Fruit fly (Drosophila melanogaster) whole organism, embryonic: ENCODE measurements around the gene CG14960.

ENCODE experiments used
- Aef1 ChIP-seq: fragments of 200-800 bp; sonication (Bioruptor generic); IDR thresholded peaks from 3 replicates; pipeline ENCODE4 v1.3.6; 2022; ENCODE audit warnings: missing biosample characterization, missing genetic modification characterization
- Bgb ChIP-seq: fragments of 200-800 bp; sonication (Bioruptor generic); IDR thresholded peaks from 2 replicates; pipeline ENCODE4 v1.3.6; 2022; ENCODE audit warnings: missing biosample characterization, missing genetic modification characterization; ENCODE audit not compliant: partially characterized antibody
- CG10543 ChIP-seq: fragments of 200-800 bp; sonication (Bioruptor generic); optimal IDR thresholded peaks from 3 replicates; lab custom pipeline; 2017; ENCODE audit warnings: missing biosample characterization, mild to moderate bottlenecking, missing genetic modification characterization, moderate library complexity
- CG10959 ChIP-seq: fragments of 200-800 bp; sonication (Bioruptor generic); IDR thresholded peaks from 2 replicates; pipeline ENCODE4 v1.3.6; 2022; ENCODE audit warnings: missing biosample characterization, missing genetic modification characterization
- CG11398 ChIP-seq: fragments of 200-800 bp; sonication (Bioruptor generic); optimal IDR thresholded peaks from 2 replicates; lab custom pipeline; 2016; ENCODE audit warnings: missing biosample characterization, missing genetic modification characterization
- CG11504 ChIP-seq: fragments of 200-800 bp; sonication (Bioruptor generic); optimal IDR thresholded peaks from 3 replicates; lab custom pipeline; 2019; ENCODE audit warnings: missing biosample characterization, mild to moderate bottlenecking, missing genetic modification characterization, moderate library complexity
- CG11560 ChIP-seq: fragments of 200-800 bp; sonication (Bioruptor generic); IDR thresholded peaks from 3 replicates; pipeline ENCODE4 v1.3.6; 2022; ENCODE audit warnings: missing biosample characterization, missing genetic modification characterization
- CG11695 ChIP-seq: fragments of 200-800 bp; sonication (Bioruptor generic); IDR thresholded peaks from 3 replicates; pipeline ENCODE4 v1.3.6; 2022; ENCODE audit warnings: missing biosample characterization, missing genetic modification characterization
- CG1529 ChIP-seq: fragments of 200-800 bp; sonication (Bioruptor generic); optimal IDR thresholded peaks from 3 replicates; lab custom pipeline; 2018; ENCODE audit warnings: missing biosample characterization, missing genetic modification characterization
- CG17612 ChIP-seq: fragments of 200-800 bp; sonication (Bioruptor generic); IDR thresholded peaks from 2 replicates; pipeline ENCODE4 v1.3.6; 2022; ENCODE audit warnings: missing biosample characterization, missing genetic modification characterization
- CG2875 ChIP-seq: fragments of 200-800 bp; sonication (Bioruptor generic); optimal IDR thresholded peaks from 2 replicates; lab custom pipeline; 2017; ENCODE audit warnings: missing biosample characterization, mild to moderate bottlenecking, missing genetic modification characterization, missing genetic modification reagents
- CG30403 ChIP-seq: fragments of 200-800 bp; sonication (Bioruptor generic); optimal IDR thresholded peaks from 3 replicates; lab custom pipeline; 2016; ENCODE audit warnings: missing biosample characterization, missing genetic modification characterization
- CG31365 ChIP-seq: fragments of 200-800 bp; sonication (Bioruptor generic); optimal IDR thresholded peaks from 2 replicates; lab custom pipeline; 2018; ENCODE audit warnings: missing biosample characterization, mild to moderate bottlenecking, missing genetic modification characterization
- CG3838 ChIP-seq: fragments of 200-800 bp; sonication (Bioruptor generic); optimal IDR thresholded peaks from 3 replicates; lab custom pipeline; 2016; ENCODE audit warnings: missing biosample characterization, missing genetic modification characterization
- CG43689 ChIP-seq: fragments of 200-800 bp; sonication (Bioruptor generic); IDR thresholded peaks from 2 replicates; pipeline ENCODE4 v1.3.6; 2022; ENCODE audit warnings: missing biosample characterization, missing genetic modification characterization
- CG4424 ChIP-seq: fragments of 200-800 bp; sonication (Bioruptor generic); optimal IDR thresholded peaks from 3 replicates; lab custom pipeline; 2016; ENCODE audit warnings: missing biosample characterization, missing genetic modification characterization
- CG6813 ChIP-seq: fragments of 200-800 bp; sonication (Bioruptor generic); optimal IDR thresholded peaks from 2 replicates; lab custom pipeline; 2017; ENCODE audit warnings: missing biosample characterization, missing genetic modification characterization, mild to moderate bottlenecking, moderate library complexity, missing genetic modification reagents
- CG7745 ChIP-seq: fragments of 200-800 bp; sonication (Bioruptor generic); optimal IDR thresholded peaks from 2 replicates; lab custom pipeline; 2018; ENCODE audit warnings: missing biosample characterization, mild to moderate bottlenecking, missing genetic modification characterization, moderate library complexity
- CG8388 ChIP-seq: fragments of 200-800 bp; sonication (Bioruptor generic); optimal IDR thresholded peaks from 2 replicates; lab custom pipeline; 2019; ENCODE audit warnings: missing biosample characterization, mild to moderate bottlenecking, missing genetic modification characterization, moderate library complexity
- CG9609 ChIP-seq: fragments of 200-800 bp; sonication (Bioruptor generic); optimal IDR thresholded peaks from 3 replicates; lab custom pipeline; 2016; ENCODE audit warnings: missing biosample characterization, missing genetic modification characterization
- CG9797 ChIP-seq: fragments of 200-800 bp; sonication (Bioruptor generic); optimal IDR thresholded peaks from 3 replicates; lab custom pipeline; 2018; ENCODE audit warnings: missing biosample characterization, mild to moderate bottlenecking, missing genetic modification characterization
- CG9876 ChIP-seq: fragments of 200-800 bp; sonication (Bioruptor generic); optimal IDR thresholded peaks from 2 replicates; lab custom pipeline; 2016; ENCODE audit warnings: missing biosample characterization, missing genetic modification characterization
- D19A ChIP-seq: fragments of 200-800 bp; optimal IDR thresholded peaks from 3 replicates; lab custom pipeline; 2019; ENCODE audit warnings: missing biosample characterization, mild to moderate bottlenecking, missing genetic modification characterization, moderate library complexity
- Dref ChIP-seq: fragments of 200-800 bp; sonication (Bioruptor generic); IDR thresholded peaks from 2 replicates; pipeline ENCODE4 v1.3.6; 2022; ENCODE audit warnings: missing biosample characterization, missing genetic modification characterization
- Ets97D ChIP-seq: fragments of 200-800 bp; sonication (Bioruptor generic); optimal IDR thresholded peaks from 3 replicates; lab custom pipeline; 2016; ENCODE audit warnings: missing biosample characterization, missing genetic modification characterization
- H15 ChIP-seq: fragments of 200-800 bp; sonication (Bioruptor generic); IDR thresholded peaks from 3 replicates; pipeline ENCODE4 v1.3.6; 2022; ENCODE audit warnings: missing biosample characterization, missing genetic modification characterization
- Mes4 ChIP-seq: fragments of 200-800 bp; sonication (Bioruptor generic); optimal IDR thresholded peaks from 2 replicates; lab custom pipeline; 2016; ENCODE audit warnings: missing biosample characterization, missing genetic modification characterization
- Nf-YC ChIP-seq: fragments of 200-800 bp; optimal IDR thresholded peaks from 3 replicates; lab custom pipeline; 2019; ENCODE audit warnings: missing biosample characterization, mild to moderate bottlenecking, missing genetic modification characterization, moderate library complexity
- Oli ChIP-seq: fragments of 200-800 bp; sonication (Bioruptor generic); optimal IDR thresholded peaks from 2 replicates; lab custom pipeline; 2018; ENCODE audit warnings: missing biosample characterization, mild to moderate bottlenecking, missing genetic modification characterization, moderate library complexity
- YL-1 ChIP-seq: fragments of 200-800 bp; sonication (Bioruptor generic); optimal IDR thresholded peaks from 3 replicates; lab custom pipeline; 2017; ENCODE audit warnings: missing biosample characterization, mild to moderate bottlenecking, missing genetic modification characterization
- bowl ChIP-seq: fragments of 200-800 bp; sonication (Bioruptor generic); IDR thresholded peaks from 2 replicates; pipeline ENCODE4 v1.3.6; 2022; ENCODE audit warnings: missing biosample characterization, missing genetic modification characterization
- corto ChIP-seq: fragments of 200-800 bp; sonication (Bioruptor generic); optimal IDR thresholded peaks from 2 replicates; lab custom pipeline; 2016; ENCODE audit warnings: missing biosample characterization, mild to moderate bottlenecking, missing genetic modification characterization, moderate library complexity
- crc ChIP-seq: fragments of 200-800 bp; sonication (Bioruptor generic); optimal IDR thresholded peaks from 2 replicates; lab custom pipeline; 2016; ENCODE audit warnings: missing biosample characterization, missing genetic modification characterization
- cwo ChIP-seq: fragments of 200-800 bp; sonication (Bioruptor generic); optimal IDR thresholded peaks from 3 replicates; lab custom pipeline; 2017; ENCODE audit warnings: missing biosample characterization, missing genetic modification characterization, mild to moderate bottlenecking, moderate library complexity, missing genetic modification reagents
- dan ChIP-seq: fragments of 200-800 bp; sonication (Bioruptor generic); IDR thresholded peaks from 2 replicates; pipeline ENCODE4 v1.3.6; 2022; ENCODE audit warnings: missing biosample characterization, missing genetic modification characterization
- exex ChIP-seq: fragments of 200-800 bp; sonication (Bioruptor generic); optimal IDR thresholded peaks from 4 replicates; lab custom pipeline; 2018; ENCODE audit warnings: missing biosample characterization, mild to moderate bottlenecking, missing genetic modification characterization, moderate library complexity
- fu2 ChIP-seq: fragments of 200-800 bp; sonication (Bioruptor generic); optimal IDR thresholded peaks from 2 replicates; lab custom pipeline; 2016; ENCODE audit warnings: missing biosample characterization, missing genetic modification characterization
- gce ChIP-seq: fragments of 200-800 bp; sonication (Bioruptor generic); IDR thresholded peaks from 3 replicates; pipeline ENCODE4 v1.3.6; 2022; ENCODE audit warnings: missing biosample characterization, missing genetic modification characterization
- gfzf ChIP-seq: fragments of 200-800 bp; sonication (Bioruptor generic); optimal IDR thresholded peaks from 2 replicates; lab custom pipeline; 2016; ENCODE audit warnings: missing biosample characterization, mild to moderate bottlenecking, missing genetic modification characterization, moderate library complexity
- ken ChIP-seq: fragments of 200-800 bp; sonication (Bioruptor generic); IDR thresholded peaks from 3 replicates; pipeline ENCODE4 v1.3.6; 2022; ENCODE audit warnings: missing biosample characterization, missing genetic modification characterization
- knrl ChIP-seq: fragments of 200-800 bp; sonication (Bioruptor generic); IDR thresholded peaks from 3 replicates; pipeline ENCODE4 v1.3.6; 2022; ENCODE audit warnings: missing biosample characterization, missing genetic modification characterization; ENCODE audit not compliant: partially characterized antibody
- rib ChIP-seq: fragments of 200-800 bp; sonication (Bioruptor generic); IDR thresholded peaks from 2 replicates; pipeline ENCODE4 v1.3.6; 2022; ENCODE audit warnings: missing biosample characterization, missing genetic modification characterization
- sima ChIP-seq: fragments of 200-800 bp; sonication (Bioruptor generic); optimal IDR thresholded peaks from 2 replicates; lab custom pipeline; 2016; ENCODE audit warnings: missing biosample characterization, missing genetic modification characterization
- slbo ChIP-seq: fragments of 200-800 bp; sonication (Bioruptor generic); IDR thresholded peaks from 2 replicates; pipeline ENCODE4 v1.3.6; 2022; ENCODE audit warnings: missing biosample characterization, missing genetic modification characterization
- tio ChIP-seq: fragments of 200-800 bp; sonication (Bioruptor generic); optimal IDR thresholded peaks from 2 replicates; lab custom pipeline; 2017; ENCODE audit warnings: missing biosample characterization, missing genetic modification characterization, inconsistent platforms
- unc-4 ChIP-seq: fragments of 200-800 bp; sonication (Bioruptor generic); IDR thresholded peaks from 2 replicates; pipeline ENCODE4 v1.3.6; 2022; ENCODE audit warnings: missing biosample characterization, missing genetic modification characterization; ENCODE audit not compliant: partially characterized antibody

Gene CG14960

DNA sequence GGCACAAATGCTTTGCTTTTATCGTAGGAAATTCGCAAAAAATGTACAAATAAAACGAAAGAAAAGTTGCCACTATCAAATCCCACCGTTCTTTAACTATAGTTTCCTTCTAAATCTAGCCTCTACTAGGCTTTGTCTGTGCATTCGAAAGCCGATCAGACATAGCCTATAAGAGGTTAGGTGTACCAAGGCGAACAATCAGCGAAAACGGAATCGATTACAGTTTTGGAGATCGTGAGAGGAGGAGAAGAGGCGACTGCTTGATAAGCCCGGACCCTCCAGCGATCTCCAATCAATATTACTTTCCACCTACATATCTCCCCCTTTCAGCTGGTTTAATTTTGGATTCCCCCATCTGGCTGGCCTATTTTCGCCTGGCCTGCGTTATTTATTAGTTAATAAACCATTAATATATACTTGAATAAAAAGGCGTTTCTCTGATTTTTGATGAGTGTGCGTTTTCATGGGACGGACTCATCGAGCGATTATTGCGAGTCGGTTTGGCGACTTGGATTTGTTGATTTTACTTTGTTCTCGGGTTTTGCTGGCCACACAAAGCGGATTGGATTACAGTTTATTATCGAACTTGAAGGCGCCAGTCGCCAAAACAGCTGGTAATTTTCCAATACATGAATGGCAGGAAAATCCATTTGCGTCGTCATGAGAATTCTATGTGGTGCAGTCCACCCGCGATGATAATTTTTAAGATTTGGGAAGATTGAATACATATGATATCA, 19.7 kb upstream of the CG14960 start:
- TF ChIP-seq CG10959, result no peak
- peak; percentile 37 for TF ChIP-seq corto
- TF ChIP-seq CG2875 (GFP tag; lab: Kevin White, UChicago), result no peak
- peak; percentile 7 for TF ChIP-seq exex (tag; lab: Kevin White, UChicago)
- TF ChIP-seq CG9797 (GFP tag; lab: Kevin White, UChicago), result no peak
- TF ChIP-seq, all 482 proteins: peak for 2

DNA sequence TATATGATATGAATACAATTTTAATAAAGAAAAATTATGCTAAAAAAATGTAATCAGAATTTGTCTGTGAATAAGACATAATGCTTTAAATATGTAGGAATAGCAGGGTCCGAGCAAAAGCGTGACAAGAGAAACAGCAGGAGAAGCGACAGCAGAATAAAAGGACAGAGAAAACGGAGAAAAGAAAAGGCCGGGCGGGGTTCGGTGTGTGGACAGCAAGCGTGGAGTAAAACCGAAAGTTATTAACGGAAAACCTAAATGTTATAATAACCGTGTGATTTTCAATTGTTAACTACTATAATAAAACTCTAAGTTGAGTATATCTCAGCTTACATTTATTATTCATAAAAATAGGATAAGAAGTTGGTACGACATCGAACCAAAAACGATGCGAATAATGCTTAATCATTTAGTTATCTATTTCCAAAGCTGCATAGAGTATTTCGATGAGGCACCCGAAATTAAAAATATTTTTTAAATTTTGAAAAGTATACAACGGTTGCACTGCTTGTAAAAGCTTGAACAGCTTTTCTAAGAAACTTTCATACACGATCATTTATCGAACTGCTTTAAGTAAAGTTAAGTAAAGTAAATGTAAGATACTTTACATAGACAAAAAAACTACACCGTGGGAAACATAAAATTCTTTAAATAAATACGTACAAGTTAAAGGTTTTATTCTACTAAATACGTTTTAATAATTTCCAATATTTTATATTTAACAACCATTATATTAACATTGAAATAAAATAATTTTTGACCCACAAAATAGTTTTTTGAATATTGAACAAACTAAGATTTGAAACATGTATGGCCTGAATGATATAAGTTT, 19.0 kb upstream of the CG14960 start:
- TF ChIP-seq corto, result peak; percentile 64
- TF ChIP-seq CG11398 (GFP tag; lab: Kevin White, UChicago), result no peak
- no peak for TF ChIP-seq YL-1 (GFP tag; lab: Kevin White, UChicago)
- peak; percentile 56; the same call in 1 of the 2 replicates for TF ChIP-seq slbo (GFP tag; lab: Robert Waterston, UW)
- no peak for TF ChIP-seq CG9609 (GFP tag; lab: Kevin White, UChicago)
- TF ChIP-seq crc (GFP tag; lab: Kevin White, UChicago), result no peak
- no peak for TF ChIP-seq CG17612 (GFP tag; lab: Robert Waterston, UW)
- no peak for TF ChIP-seq unc-4 (GFP tag; lab: Robert Waterston, UW)
- TF ChIP-seq tio (GFP tag; lab: Kevin White, UChicago), result no peak
- TF ChIP-seq bowl, result no peak
- peak; percentile 1 for TF ChIP-seq CG30403
- TF ChIP-seq sima, result no peak
- TF ChIP-seq Dref (GFP tag; lab: Robert Waterston, UW), result peak; percentile 49
- 0 out of 2 replicates have a peak, but pooled peaks have one; percentile 47 for TF ChIP-seq Bgb (GFP tag; lab: Robert Waterston, UW)
- TF ChIP-seq rib (GFP tag; lab: Robert Waterston, UW), result no peak
- no peak for TF ChIP-seq cwo (GFP tag; lab: Kevin White, UChicago)
- no peak for TF ChIP-seq ken (GFP tag; lab: Robert Waterston, UW)
- TF ChIP-seq gce (GFP tag; lab: Robert Waterston, UW), result no peak
- TF ChIP-seq CG9876 (GFP tag; lab: Kevin White, UChicago), result no peak
- peak; percentile 30; the same call in 1 of the 3 replicates for TF ChIP-seq knrl (GFP tag; lab: Robert Waterston, UW)
- no peak for TF ChIP-seq CG11560 (tag; lab: Robert Waterston, UW)
- TF ChIP-seq CG1529 (GFP tag; lab: Kevin White, UChicago), result no peak
- TF ChIP-seq Nf-YC (tag; lab: Kevin White, UChicago), result no peak
- TF ChIP-seq D19A (tag; lab: Kevin White, UChicago), result no peak
- no peak for TF ChIP-seq CG6813 (GFP tag; lab: Kevin White, UChicago)
- TF ChIP-seq Mes4 (GFP tag; lab: Kevin White, UChicago), result no peak
- TF ChIP-seq CG11504 (tag; lab: Kevin White, UChicago), result peak; percentile 22
- TF ChIP-seq CG11695 (GFP tag; lab: Robert Waterston, UW), result 0 out of 3 replicates have a peak, but pooled peaks have one; percentile 30
- TF ChIP-seq H15, result no peak
- no peak for TF ChIP-seq CG3838 (GFP tag; lab: Kevin White, UChicago)
- TF ChIP-seq CG10543 (GFP tag; lab: Kevin White, UChicago), result no peak
- TF ChIP-seq Oli (tag; lab: Kevin White, UChicago), result no peak
- no peak for TF ChIP-seq exex (tag; lab: Kevin White, UChicago)
- no peak for TF ChIP-seq fu2
- no peak for TF ChIP-seq CG7745 (tag; lab: Kevin White, UChicago)
- no peak for TF ChIP-seq Aef1
- no peak for TF ChIP-seq dan (GFP tag; lab: Robert Waterston, UW)
- TF ChIP-seq CG8388 (GFP tag; lab: Kevin White, UChicago), result no peak
- TF ChIP-seq Ets97D (GFP tag; lab: Kevin White, UChicago), result no peak
- TF ChIP-seq CG31365, result peak; percentile 86
- TF ChIP-seq CG4424 (GFP tag; lab: Kevin White, UChicago), result no peak
- TF ChIP-seq gfzf (GFP tag; lab: Kevin White, UChicago), result no peak
- no peak for TF ChIP-seq CG43689 (GFP tag; lab: Robert Waterston, UW)
